Worm (Caenorhabditis elegans) whole organism, L3 larva: Measurements from ENCODE around the gene vamp-8.

ENCODE experiments used
- R02D3.7 ChIP-seq: fragments of 150-350 bp; optimal IDR thresholded peaks from 2 replicates; lab custom pipeline; 2014; ENCODE audit warnings: missing biosample characterization, missing genetic modification characterization
- ZK546.5 ChIP-seq: sonication (generic microtip); optimal IDR thresholded peaks from 2 replicates; lab custom pipeline; 2017; ENCODE audit warnings: missing biosample characterization, missing genetic modification characterization
- aly-2 ChIP-seq: fragments of 150-350 bp; optimal IDR thresholded peaks from 2 replicates; lab custom pipeline; 2014; ENCODE audit warnings: missing biosample characterization, missing genetic modification characterization
- ama-1 ChIP-seq: fragments of 150-350 bp; optimal IDR thresholded peaks from 2 replicates; lab custom pipeline; 2018
- ceh-16 ChIP-seq: sonication (generic microtip); optimal IDR thresholded peaks from 2 replicates; lab custom pipeline; 2017; ENCODE audit warnings: missing biosample characterization, missing genetic modification characterization
- ceh-28 ChIP-seq: fragments of 150-350 bp; optimal IDR thresholded peaks from 2 replicates; lab custom pipeline; 2014; ENCODE audit warnings: missing biosample characterization, missing genetic modification reagents, missing genetic modification characterization
- ceh-82 ChIP-seq: fragments of 150-350 bp; optimal IDR thresholded peaks from 2 replicates; lab custom pipeline; 2014; ENCODE audit warnings: missing biosample characterization, missing genetic modification characterization
- ceh-9 ChIP-seq: sonication (generic microtip); optimal IDR thresholded peaks from 2 replicates; lab custom pipeline; 2018; ENCODE audit warnings: missing biosample characterization, missing genetic modification characterization
- daf-12 ChIP-seq: fragments of 150-350 bp; optimal IDR thresholded peaks from 2 replicates; lab custom pipeline; 2014; ENCODE audit warnings: missing biosample characterization, missing genetic modification reagents, missing genetic modification characterization
- egl-27 ChIP-seq: sonication (generic microtip); optimal IDR thresholded peaks from 4 replicates; lab custom pipeline; 2017; ENCODE audit warnings: missing biosample characterization, missing genetic modification reagents, missing genetic modification characterization
- egl-5 ChIP-seq: fragments of 150-350 bp; optimal IDR thresholded peaks from 2 replicates; lab custom pipeline; 2017; ENCODE audit warnings: missing biosample characterization, missing genetic modification reagents, missing genetic modification characterization, inconsistent platforms
- elt-1 ChIP-seq: fragments of 150-350 bp; optimal IDR thresholded peaks from 2 replicates; lab custom pipeline; 2014; ENCODE audit warnings: missing biosample characterization, missing genetic modification characterization
- elt-2 ChIP-seq: sonication (generic microtip); optimal IDR thresholded peaks from 2 replicates; lab custom pipeline; 2016; ENCODE audit warnings: missing genetic modification reagents, mild to moderate bottlenecking, missing genetic modification characterization, missing compliant biosample characterization
- elt-3 ChIP-seq, 3 experiments: fragments of 150-350 bp in 1 of 3; sonication (generic microtip) in 2 of 3; optimal IDR thresholded peaks; 2 replicates in 2 of 3; 4 replicates in 1 of 3; lab custom pipeline; 2014 to 2017; ENCODE audit warnings: missing biosample characterization in 3 of 3, missing genetic modification characterization in 3 of 3
- eor-1 ChIP-seq, 2 experiments: fragments of 150-350 bp; optimal IDR thresholded peaks; 2 replicates each; lab custom pipeline; 2014 to 2018; ENCODE audit warnings: missing biosample characterization in 2 of 2, missing genetic modification characterization in 2 of 2
- fkh-10 ChIP-seq: sonication (generic microtip); optimal IDR thresholded peaks from 2 replicates; lab custom pipeline; 2017; ENCODE audit warnings: missing biosample characterization, missing genetic modification reagents, missing genetic modification characterization
- fkh-2 ChIP-seq: fragments of 150-350 bp; optimal IDR thresholded peaks from 2 replicates; lab custom pipeline; 2014; ENCODE audit warnings: missing biosample characterization, missing genetic modification reagents, missing genetic modification characterization
- fos-1 ChIP-seq: fragments of 150-350 bp; optimal IDR thresholded peaks from 2 replicates; lab custom pipeline; 2014; ENCODE audit warnings: missing biosample characterization, missing genetic modification characterization
- hmg-11 ChIP-seq: sonication (generic microtip); optimal IDR thresholded peaks from 2 replicates; lab custom pipeline; 2016; ENCODE audit warnings: missing genetic modification characterization, missing compliant biosample characterization
- jun-1 ChIP-seq: fragments of 150-350 bp; optimal IDR thresholded peaks from 2 replicates; lab custom pipeline; 2014; ENCODE audit warnings: missing biosample characterization, missing genetic modification reagents, missing genetic modification characterization
- lin-15B ChIP-seq: fragments of 150-350 bp; optimal IDR thresholded peaks from 2 replicates; lab custom pipeline; 2014; ENCODE audit warnings: missing biosample characterization, missing genetic modification characterization
- lin-39 ChIP-seq: fragments of 150-350 bp; optimal IDR thresholded peaks from 2 replicates; lab custom pipeline; 2018; ENCODE audit warnings: missing biosample characterization, missing genetic modification reagents, missing genetic modification characterization
- lsy-12 ChIP-seq: sonication (generic microtip); optimal IDR thresholded peaks from 2 replicates; lab custom pipeline; 2016; ENCODE audit warnings: mild to moderate bottlenecking, missing genetic modification characterization, missing compliant biosample characterization
- mdl-1 ChIP-seq: fragments of 150-350 bp; optimal IDR thresholded peaks from 2 replicates; lab custom pipeline; 2014; ENCODE audit warnings: missing biosample characterization, missing genetic modification characterization
- mml-1 ChIP-seq: fragments of 150-350 bp; sonication (generic microtip); optimal IDR thresholded peaks from 3 replicates; lab custom pipeline; 2014; ENCODE audit warnings: missing biosample characterization, missing genetic modification characterization
- nfya-1 ChIP-seq: sonication (generic microtip); optimal IDR thresholded peaks from 2 replicates; lab custom pipeline; 2017; ENCODE audit warnings: missing genetic modification characterization, mild to moderate bottlenecking, missing compliant biosample characterization, antibody characterized with exemption, moderate library complexity; ENCODE audit not compliant: insufficient read depth
- nhr-11 ChIP-seq: fragments of 150-350 bp; optimal IDR thresholded peaks from 2 replicates; lab custom pipeline; 2014; ENCODE audit warnings: missing biosample characterization, missing genetic modification characterization
- nhr-12 ChIP-seq: fragments of 150-350 bp; optimal IDR thresholded peaks from 2 replicates; lab custom pipeline; 2014; ENCODE audit warnings: missing biosample characterization, missing genetic modification characterization
- nhr-23 ChIP-seq: fragments of 150-350 bp; optimal IDR thresholded peaks from 2 replicates; lab custom pipeline; 2014; ENCODE audit warnings: missing biosample characterization, missing genetic modification reagents, missing genetic modification characterization
- nhr-237 ChIP-seq: fragments of 150-350 bp; optimal IDR thresholded peaks from 2 replicates; lab custom pipeline; 2014; ENCODE audit warnings: missing biosample characterization, missing genetic modification characterization
- nhr-25 ChIP-seq: sonication (generic microtip); optimal IDR thresholded peaks from 2 replicates; lab custom pipeline; 2017; ENCODE audit warnings: missing biosample characterization, missing genetic modification characterization
- nhr-28 ChIP-seq: fragments of 150-350 bp; optimal IDR thresholded peaks from 2 replicates; lab custom pipeline; 2014; ENCODE audit warnings: missing biosample characterization, missing genetic modification characterization
- nhr-43 ChIP-seq: sonication (generic microtip); optimal IDR thresholded peaks from 2 replicates; lab custom pipeline; 2016; ENCODE audit warnings: mild to moderate bottlenecking, missing genetic modification characterization, missing compliant biosample characterization; ENCODE audit not compliant: poor library complexity, severe bottlenecking
- nhr-67 ChIP-seq: fragments of 150-350 bp; optimal IDR thresholded peaks from 2 replicates; lab custom pipeline; 2014; ENCODE audit warnings: missing biosample characterization, missing genetic modification characterization
- nhr-76 ChIP-seq: fragments of 150-350 bp; sonication (generic microtip); optimal IDR thresholded peaks from 5 replicates; lab custom pipeline; 2014; ENCODE audit warnings: missing biosample characterization, missing genetic modification characterization
- nhr-77 ChIP-seq: fragments of 150-350 bp; optimal IDR thresholded peaks from 2 replicates; lab custom pipeline; 2014; ENCODE audit warnings: missing biosample characterization, missing genetic modification characterization
- pha-4 ChIP-seq: fragments of 150-350 bp; optimal IDR thresholded peaks from 2 replicates; lab custom pipeline; 2014; ENCODE audit warnings: missing biosample characterization, missing genetic modification reagents, missing genetic modification characterization
- pqm-1 ChIP-seq: fragments of 150-350 bp; optimal IDR thresholded peaks from 2 replicates; lab custom pipeline; 2017; ENCODE audit warnings: missing biosample characterization, missing genetic modification characterization, inconsistent platforms
- sea-2 ChIP-seq: fragments of 150-350 bp; sonication (generic microtip); optimal IDR thresholded peaks from 4 replicates; lab custom pipeline; 2014; ENCODE audit warnings: missing biosample characterization, missing genetic modification reagents, missing genetic modification characterization
- skn-1 ChIP-seq: fragments of 150-350 bp; optimal IDR thresholded peaks from 2 replicates; lab custom pipeline; 2014; ENCODE audit warnings: missing biosample characterization, missing genetic modification characterization
- snpc-4 ChIP-seq: fragments of 150-350 bp; optimal IDR thresholded peaks from 2 replicates; lab custom pipeline; 2014; ENCODE audit warnings: missing biosample characterization, missing genetic modification characterization
- tbx-2 ChIP-seq: sonication (generic microtip); optimal IDR thresholded peaks from 2 replicates; lab custom pipeline; 2016; ENCODE audit warnings: mild to moderate bottlenecking, missing genetic modification characterization, missing compliant biosample characterization
- unc-39 ChIP-seq: sonication (generic microtip); optimal IDR thresholded peaks from 4 replicates; lab custom pipeline; 2017; ENCODE audit warnings: missing biosample characterization, missing genetic modification characterization
- unc-62 ChIP-seq: fragments of 150-350 bp; sonication (generic microtip); optimal IDR thresholded peaks from 4 replicates; lab custom pipeline; 2014; ENCODE audit warnings: missing biosample characterization, missing genetic modification reagents, missing genetic modification characterization
- zag-1 ChIP-seq: fragments of 150-350 bp; optimal IDR thresholded peaks from 2 replicates; lab custom pipeline; 2014; ENCODE audit warnings: missing biosample characterization, missing genetic modification characterization
- ztf-11 ChIP-seq: fragments of 150-350 bp; optimal IDR thresholded peaks from 2 replicates; lab custom pipeline; 2014; ENCODE audit warnings: missing biosample characterization, missing genetic modification characterization
- ztf-4 ChIP-seq: fragments of 150-350 bp; optimal IDR thresholded peaks from 2 replicates; lab custom pipeline; 2014; ENCODE audit warnings: missing biosample characterization, missing genetic modification characterization

The vamp-8 gene

ce11 chrIV:13879851-13880250 is 14.9 kb upstream of the vamp-8 start, which contains the start of gene B0513.4:
B0513.4 (plus strand) TSS chrIV:13880151.
- TF ChIP-seq fkh-2 (tag; lab: Kevin White, UChicago) (no peak), egl-27 (tag; lab: Kevin White, UChicago) (no peak), lin-39 (tag; lab: Kevin White, UChicago) (no peak), ama-1 (no peak)

- TF ChIP-seq nfya-1 (tag; lab: Kevin White, UChicago) (peak; percentile 63), mdl-1 (tag; lab: Kevin White, UChicago) (no peak)
Observed at ce11 chrIV:13878738-13879137, 13.7 kb upstream of the vamp-8 start.

DNA sequence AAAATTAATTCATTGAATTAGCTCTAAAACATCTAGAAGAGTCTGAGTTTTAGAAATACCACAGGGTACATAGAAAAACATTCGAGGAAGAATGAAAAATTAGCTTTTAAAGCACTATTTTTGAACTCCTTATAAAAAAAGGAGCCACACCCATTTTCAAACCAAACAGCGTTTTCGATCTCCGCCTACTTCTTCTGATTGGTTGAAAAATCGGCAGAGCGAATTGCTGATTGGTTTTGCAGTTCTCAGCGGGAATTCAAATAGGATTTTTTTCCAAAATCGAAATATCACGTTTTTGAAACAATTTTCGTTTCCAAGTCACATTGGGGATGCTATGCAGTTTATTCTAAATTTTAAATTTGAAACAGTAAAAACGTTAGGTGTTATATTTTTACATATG is 13.1 kb upstream of the vamp-8 start:
- TF ChIP-seq nhr-23 (tag; lab: Kevin White, UChicago) (no peak), nfya-1 (tag; lab: Kevin White, UChicago) (peak; percentile 94)
- TF ChIP-seq, all 47 proteins: peak for 1

- TF ChIP-seq R02D3.7 (tag; lab: Kevin White, UChicago) (no peak), nhr-25 (no peak), ztf-11 (tag; lab: Kevin White, UChicago) (no peak), lin-15B (tag; lab: Kevin White, UChicago) (peak; percentile 50), aly-2 (no peak), elt-1 (tag; lab: Kevin White, UChicago) (no peak), pqm-1 (tag; lab: Kevin White, UChicago) (no peak), sea-2 (GFP tag; lab: Kevin White, UChicago) (no peak), pha-4 (peak; percentile 66), lsy-12 (tag; lab: Kevin White, UChicago) (no peak), nhr-11 (tag; lab: Kevin White, UChicago) (no peak), eor-1 (tag; optimal IDR thresholded peaks at IDR 0.05; lab: Kevin White, UChicago) (no peak), mdl-1 (tag; lab: Kevin White, UChicago) (peak; percentile 21), nhr-77 (tag; lab: Kevin White, UChicago) (no peak), elt-3 (tag; optimal IDR thresholded peaks at IDR 0.05; lab: Kevin White, UChicago) (no peak), egl-27 (tag; lab: Kevin White, UChicago) (no peak), ceh-9 (tag; lab: Kevin White, UChicago) (no peak), egl-5 (peak; percentile 46), nhr-237 (no peak), tbx-2 (no peak), fos-1 (tag; lab: Kevin White, UChicago) (no peak), lin-39 (tag; lab: Kevin White, UChicago) (peak; percentile 92), unc-62 (no peak), nhr-23 (tag; lab: Kevin White, UChicago) (no peak), skn-1 (tag; lab: Kevin White, UChicago) (no peak), nfya-1 (tag; lab: Kevin White, UChicago) (peak; percentile 73), daf-12 (no peak), nhr-76 (tag; lab: Kevin White, UChicago) (no peak), ZK546.5 (tag; lab: Kevin White, UChicago) (no peak), ceh-82 (no peak), ceh-28 (tag; lab: Kevin White, UChicago) (no peak), nhr-67 (tag; lab: Kevin White, UChicago) (no peak), ceh-16 (no peak), unc-39 (tag; lab: Kevin White, UChicago) (no peak), ztf-4 (tag; lab: Kevin White, UChicago) (no peak), hmg-11 (peak; percentile 82), nhr-43 (tag; lab: Kevin White, UChicago) (no peak), fkh-2 (tag; lab: Kevin White, UChicago) (no peak), snpc-4 (peak; percentile 10), fkh-10 (GFP tag; lab: Kevin White, UChicago) (peak; percentile 50), nhr-12 (tag; lab: Kevin White, UChicago) (no peak), ama-1 (no peak), elt-2 (tag; lab: Kevin White, UChicago) (no peak), nhr-28 (tag; lab: Kevin White, UChicago) (no peak), zag-1 (tag; lab: Kevin White, UChicago) (no peak), jun-1 (tag; lab: Kevin White, UChicago) (no peak), mml-1 (tag; lab: Kevin White, UChicago) (no peak)
- TF ChIP-seq, all 47 proteins: peak for 9
Observed at ce11 chrIV:13877707-13878106, 12.7 kb upstream of the vamp-8 start.
